Worm (Caenorhabditis elegans) whole organism, early embryonic: Measurements from ENCODE around the gene lido-9.

ENCODE experiments used
- B0310.2 ChIP-seq: sonication (generic microtip); optimal IDR thresholded peaks from 2 replicates; lab custom pipeline; 2016; ENCODE audit warnings: mild to moderate bottlenecking, missing genetic modification characterization, missing compliant biosample characterization
- F13C5.2 ChIP-seq: sonication (generic microtip); optimal IDR thresholded peaks from 2 replicates; lab custom pipeline; 2017; ENCODE audit warnings: mild to moderate bottlenecking, missing genetic modification characterization, inconsistent platforms, missing compliant biosample characterization
- aly-1 ChIP-seq: sonication (generic microtip); optimal IDR thresholded peaks from 2 replicates; lab custom pipeline; 2016; ENCODE audit warnings: missing genetic modification characterization, missing compliant biosample characterization
- ama-1 ChIP-seq: fragments of 150-350 bp; optimal IDR thresholded peaks from 2 replicates; lab custom pipeline; 2014
- ceh-13 ChIP-seq: fragments of 200-800 bp; sonication (Bioruptor generic); optimal IDR thresholded peaks from 2 replicates; lab custom pipeline; 2018; ENCODE audit warnings: mild to moderate bottlenecking, missing genetic modification characterization, missing compliant biosample characterization
- ceh-36 ChIP-seq: sonication (generic microtip); optimal IDR thresholded peaks from 2 replicates; lab custom pipeline; 2016; ENCODE audit warnings: missing genetic modification characterization, inconsistent platforms, missing compliant biosample characterization
- ets-7 ChIP-seq: sonication (generic microtip); optimal IDR thresholded peaks from 2 replicates; lab custom pipeline; 2016; ENCODE audit warnings: missing genotype, missing genetic modification characterization, missing compliant biosample characterization
- flt-1 ChIP-seq: fragments of 200-800 bp; sonication (Bioruptor generic); IDR thresholded peaks from 2 replicates; pipeline ENCODE4 v1.3.6; 2022; ENCODE audit warnings: missing genetic modification characterization, missing compliant biosample characterization
- hmbx-1 ChIP-seq: sonication (generic microtip); optimal IDR thresholded peaks from 2 replicates; lab custom pipeline; 2016; ENCODE audit warnings: mild to moderate bottlenecking, missing genetic modification characterization, missing compliant biosample characterization
- hmg-4 ChIP-seq: fragments of 200-800 bp; sonication (Bioruptor generic); optimal IDR thresholded peaks from 2 replicates; lab custom pipeline; 2018; ENCODE audit warnings: mild to moderate bottlenecking, missing genetic modification characterization, missing compliant biosample characterization
- hnd-1 ChIP-seq: sonication (generic microtip); optimal IDR thresholded peaks from 2 replicates; lab custom pipeline; 2016; ENCODE audit warnings: missing genetic modification characterization, missing compliant biosample characterization
- pes-1 ChIP-seq: fragments of 200-800 bp; sonication (Bioruptor generic); IDR thresholded peaks from 2 replicates; pipeline ENCODE4 v1.3.6; 2022; ENCODE audit warnings: missing genetic modification reagents, missing genetic modification characterization, missing compliant biosample characterization
- scrt-1 ChIP-seq: fragments of 200-800 bp; sonication (Bioruptor generic); IDR thresholded peaks from 2 replicates; pipeline ENCODE4 v1.3.6; 2022; ENCODE audit warnings: missing genetic modification characterization, missing compliant biosample characterization
- sea-1 ChIP-seq: fragments of 200-800 bp; sonication (Bioruptor generic); conservative IDR thresholded peaks from 2 replicates; pipeline ENCODE4 v1.3.6; 2022; ENCODE audit warnings: missing genetic modification characterization, missing compliant biosample characterization
- tbx-11 ChIP-seq: fragments of 200-800 bp; sonication (Bioruptor generic); IDR thresholded peaks from 2 replicates; pipeline ENCODE4 v1.3.6; 2022; ENCODE audit warnings: missing genetic modification characterization, missing compliant biosample characterization
- tbx-37 ChIP-seq: fragments of 200-800 bp; sonication (Bioruptor generic); conservative IDR thresholded peaks from 2 replicates; pipeline ENCODE4 v1.3.6; 2022; ENCODE audit warnings: missing genetic modification reagents, missing genetic modification characterization, missing compliant biosample characterization
- tra-4 ChIP-seq: sonication (generic microtip); optimal IDR thresholded peaks from 2 replicates; lab custom pipeline; 2017; ENCODE audit warnings: missing genetic modification characterization, missing compliant biosample characterization

Gene lido-9

ce11 chrII:2965215-2965998 lies 35.2 kb upstream of the lido-9 start:
- TF ChIP-seq ets-7 (tag; lab: Kevin White, UChicago) (no peak), tbx-37 (GFP tag; lab: Robert Waterston, UW) (no peak), pes-1 (no peak), aly-1 (tag; lab: Kevin White, UChicago) (no peak), ceh-13 (no peak), hnd-1 (tag; lab: Kevin White, UChicago) (no peak), sea-1 (GFP tag; lab: Robert Waterston, UW) (no peak), tbx-11 (GFP tag; lab: Robert Waterston, UW) (no peak), scrt-1 (no peak), flt-1 (GFP tag; lab: Robert Waterston, UW) (no peak), hmg-4 (GFP tag; lab: Kevin White, UChicago) (no peak)

- TF ChIP-seq hmbx-1 (tag; lab: Kevin White, UChicago) (no peak), sea-1 (GFP tag; lab: Robert Waterston, UW) (no peak), B0310.2 (tag; lab: Kevin White, UChicago) (no peak), ceh-13 (no peak), hmg-4 (GFP tag; lab: Kevin White, UChicago) (no peak), ceh-36 (tag; lab: Kevin White, UChicago) (no peak), flt-1 (GFP tag; lab: Robert Waterston, UW) (no peak), tbx-11 (GFP tag; lab: Robert Waterston, UW) (no peak), tbx-37 (GFP tag; lab: Robert Waterston, UW) (no peak)
Observed at ce11 chrII:2966350-2966749, 34.2 kb upstream of the lido-9 start.

ce11 chrII:2967064-2967463 lies 33.5 kb upstream of the lido-9 start:
- TF ChIP-seq ceh-13 (no peak), hnd-1 (tag; lab: Kevin White, UChicago) (no peak), B0310.2 (tag; lab: Kevin White, UChicago) (no peak), scrt-1 (no peak), ceh-36 (tag; lab: Kevin White, UChicago) (no peak), hmbx-1 (tag; lab: Kevin White, UChicago) (no peak), pes-1 (no peak), ama-1 (no peak), sea-1 (GFP tag; lab: Robert Waterston, UW) (no peak), aly-1 (tag; lab: Kevin White, UChicago) (no peak), ets-7 (tag; lab: Kevin White, UChicago) (no peak), tbx-11 (GFP tag; lab: Robert Waterston, UW) (no peak), hmg-4 (GFP tag; lab: Kevin White, UChicago) (no peak), F13C5.2 (tag; lab: Kevin White, UChicago) (no peak), tra-4 (tag; lab: Kevin White, UChicago) (no peak)

ce11 chrII:2973940-2974402 lies 26.6 kb upstream of the lido-9 start:
- TF ChIP-seq F13C5.2 (tag; lab: Kevin White, UChicago) (peak; percentile 11), hmbx-1 (tag; lab: Kevin White, UChicago) (no peak), flt-1 (GFP tag; lab: Robert Waterston, UW) (peak; percentile 21; the same call in 1 of the 2 replicates), hmg-4 (GFP tag; lab: Kevin White, UChicago) (peak; percentile 9), pes-1 (0 out of 2 replicates have a peak, but pooled peaks have one; percentile 29), B0310.2 (tag; lab: Kevin White, UChicago) (no peak)

- TF ChIP-seq hmbx-1 (tag; lab: Kevin White, UChicago) (no peak), tra-4 (tag; lab: Kevin White, UChicago) (no peak), ceh-13 (no peak), scrt-1 (no peak), B0310.2 (tag; lab: Kevin White, UChicago) (no peak)
Observed at ce11 chrII:2975561-2976230, 24.9 kb upstream of the lido-9 start.

- TF ChIP-seq sea-1 (GFP tag; lab: Robert Waterston, UW) (no peak), hmbx-1 (tag; lab: Kevin White, UChicago) (no peak), B0310.2 (tag; lab: Kevin White, UChicago) (no peak), ceh-13 (no peak)
Observed at ce11 chrII:2976597-2976996, 24.0 kb upstream of the lido-9 start, which contains the start of gene nhr-88. TSS of gene nhr-88 (plus strand) at chrII:2976639.

ce11 chrII:2977652-2978051 lies 22.9 kb upstream of the lido-9 start:
- TF ChIP-seq tra-4 (tag; lab: Kevin White, UChicago) (no peak), scrt-1 (no peak), sea-1 (GFP tag; lab: Robert Waterston, UW) (no peak), hmg-4 (GFP tag; lab: Kevin White, UChicago) (no peak), B0310.2 (tag; lab: Kevin White, UChicago) (no peak), hmbx-1 (tag; lab: Kevin White, UChicago) (no peak), tbx-11 (GFP tag; lab: Robert Waterston, UW) (no peak), pes-1 (no peak), tbx-37 (GFP tag; lab: Robert Waterston, UW) (no peak), hnd-1 (tag; lab: Kevin White, UChicago) (no peak), ama-1 (no peak), F13C5.2 (tag; lab: Kevin White, UChicago) (no peak), ceh-13 (no peak), ceh-36 (tag; lab: Kevin White, UChicago) (no peak), ets-7 (tag; lab: Kevin White, UChicago) (no peak), flt-1 (GFP tag; lab: Robert Waterston, UW) (no peak), aly-1 (tag; lab: Kevin White, UChicago) (no peak)
